Worm (Caenorhabditis elegans): ENCODE results near the gene cup-15.

- TF ChIP-seq snpc-4 (tag; optimal IDR thresholded peaks at IDR 0.05) (no peak), unc-39 (tag; optimal IDR thresholded peaks at IDR 0.05) (no peak)
Measured at ce11 chrII:9313335-9313734, 39.5 kb upstream of the cup-15 start.
